Fruit fly (Drosophila melanogaster): Measurements from ENCODE around the gene CG43694.

Gene CG43694

DNA sequence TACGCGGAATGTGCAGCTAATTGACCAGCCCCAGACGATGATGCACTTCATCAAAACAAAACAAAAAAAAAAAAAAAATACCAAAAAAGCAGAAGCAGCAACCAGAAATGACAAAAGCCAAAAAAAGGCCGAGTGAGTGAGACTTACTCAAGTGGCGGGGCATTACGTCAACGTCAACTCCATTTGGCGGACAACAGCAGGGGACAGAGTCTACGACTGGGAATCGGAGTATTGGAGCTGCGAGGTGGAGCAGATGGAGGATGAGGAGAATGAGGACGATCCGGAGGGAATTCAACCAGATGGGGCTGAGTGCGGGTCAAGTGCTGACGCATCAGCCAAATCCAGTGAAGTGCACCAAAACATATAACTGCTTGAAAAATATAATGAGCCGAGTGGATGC is 24.3 kb downstream of the CG43694 start:
- no peak for TF ChIP-seq CG17801 (GFP tag; optimal IDR thresholded peaks at IDR 0.05; ENCODE audit: partially characterized antibody)

DNA sequence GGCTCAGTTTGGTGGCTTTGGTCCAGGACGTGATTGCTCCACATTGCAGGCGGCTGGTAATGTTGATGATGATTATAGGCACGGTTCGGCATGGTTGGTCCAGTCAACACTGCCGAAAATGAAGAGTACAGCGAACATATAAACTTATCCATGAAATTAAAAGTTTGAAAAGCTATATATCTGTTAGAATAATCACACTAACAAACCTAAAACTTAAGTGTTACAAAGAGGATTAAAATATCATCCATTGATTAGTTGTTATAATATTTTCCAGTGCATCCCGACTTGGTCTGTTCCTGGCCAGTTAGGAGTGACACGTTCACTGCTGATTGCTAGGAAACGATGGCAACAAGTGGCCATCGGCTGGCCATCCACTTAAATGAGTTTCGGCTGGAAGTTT is 26.1 kb downstream of the CG43694 start:
- TF ChIP-seq CG17801 (GFP tag; optimal IDR thresholded peaks at IDR 0.05; ENCODE audit: partially characterized antibody): no peak

DNA sequence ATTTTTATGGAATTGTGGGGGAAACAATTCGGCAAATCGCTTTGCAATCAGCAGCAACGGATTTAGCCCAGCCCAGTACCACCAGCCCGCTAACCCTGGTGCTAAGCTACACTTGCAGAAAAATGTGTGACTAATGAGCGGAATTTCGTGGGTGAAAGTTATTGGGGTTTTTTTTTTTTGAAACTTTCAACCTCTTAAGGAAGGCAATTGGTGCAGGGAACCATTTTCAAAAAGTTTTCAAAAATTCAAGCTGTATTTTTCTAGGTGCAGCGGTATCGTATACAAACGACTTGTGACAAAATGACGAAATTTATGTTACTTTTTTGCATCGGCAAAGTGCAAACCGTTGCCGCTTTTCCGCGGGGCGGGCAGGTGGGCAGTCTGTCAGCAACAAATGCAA is 26.9 kb downstream of the CG43694 start:
- TF ChIP-seq CG17801 (GFP tag; optimal IDR thresholded peaks at IDR 0.05; ENCODE audit: partially characterized antibody): no peak

dm6 chr3R:23396548-23397294 is 29.1 kb downstream of the CG43694 start:
- no peak for TF ChIP-seq CG17801 (GFP tag; optimal IDR thresholded peaks at IDR 0.05; ENCODE audit: partially characterized antibody)

DNA sequence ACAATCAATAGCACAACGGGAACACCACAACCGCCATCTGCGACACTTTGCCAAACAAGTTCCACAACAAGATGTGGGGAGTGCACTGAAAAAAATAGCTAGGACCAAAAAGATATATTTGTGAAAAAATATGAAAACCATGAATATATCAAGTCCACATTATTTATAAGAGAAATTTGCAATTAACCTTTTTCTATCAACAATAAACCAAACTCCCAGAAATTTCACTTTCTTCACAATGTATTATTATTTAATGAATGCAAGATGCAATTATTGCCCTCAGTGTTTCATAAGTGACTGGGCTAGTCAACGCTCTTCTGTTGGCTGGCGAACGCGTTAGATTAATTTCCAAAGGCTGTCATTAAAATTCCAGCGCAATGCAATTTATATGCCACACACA is 30.1 kb downstream of the CG43694 start:
- no peak for TF ChIP-seq CG17801 (GFP tag; optimal IDR thresholded peaks at IDR 0.05; ENCODE audit: partially characterized antibody)

dm6 chr3R:23393507-23393906 is 32.3 kb downstream of the CG43694 start:
- no peak for TF ChIP-seq CG17801 (GFP tag; optimal IDR thresholded peaks at IDR 0.05; ENCODE audit: partially characterized antibody)

DNA sequence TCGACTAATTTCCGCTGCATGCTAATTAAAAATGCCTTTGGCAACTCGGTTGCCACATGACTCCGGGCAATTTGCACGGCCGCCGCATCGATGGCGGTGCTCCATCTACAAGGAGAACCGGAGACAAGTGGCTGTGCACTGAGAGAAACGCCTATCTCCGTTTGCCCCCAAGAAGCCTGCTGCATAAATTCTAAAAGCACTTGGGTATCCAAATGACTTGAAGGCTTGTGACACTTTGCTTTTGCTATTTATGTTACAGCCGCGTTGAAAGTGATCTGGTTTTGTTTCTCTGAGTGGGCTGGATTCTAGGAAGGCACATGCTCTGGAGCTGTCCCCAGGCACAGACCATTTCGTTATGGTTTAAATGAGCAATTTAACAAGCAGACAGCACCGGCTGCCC is 33.6 kb downstream of the CG43694 start:
- no peak for TF ChIP-seq CG17801 (GFP tag; optimal IDR thresholded peaks at IDR 0.05; ENCODE audit: partially characterized antibody)

DNA sequence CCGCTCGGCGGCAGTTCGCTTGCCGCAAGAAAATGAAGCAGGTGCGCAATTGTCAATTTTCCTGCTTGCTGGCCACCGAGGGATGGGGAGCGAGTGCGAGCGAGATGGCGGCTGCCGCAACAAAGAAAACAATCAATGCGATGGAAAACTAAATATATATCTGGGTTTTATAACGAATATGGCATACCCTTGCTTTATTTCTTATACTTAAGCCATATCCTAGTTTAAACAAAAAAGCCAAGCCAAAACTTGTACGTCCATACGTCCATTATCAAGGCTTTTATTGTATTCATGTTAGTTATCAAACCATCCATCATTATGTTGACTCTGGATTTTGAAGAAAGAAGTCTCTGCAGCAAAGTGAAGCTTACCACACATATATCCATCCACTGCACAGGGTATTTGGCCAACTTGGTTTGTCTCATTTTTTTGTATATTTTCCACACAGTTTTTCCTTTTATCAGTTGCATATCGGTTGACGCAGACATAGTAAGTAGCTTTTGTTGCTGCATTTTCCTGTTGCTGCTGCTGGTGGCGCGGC is 35.0 kb downstream of the CG43694 start:
- no peak for TF ChIP-seq CG17801 (GFP tag; optimal IDR thresholded peaks at IDR 0.05; ENCODE audit: partially characterized antibody)

- TF ChIP-seq CG17801 (GFP tag; optimal IDR thresholded peaks at IDR 0.05; ENCODE audit: partially characterized antibody): no peak
These were observed 37.0 kb downstream of the CG43694 start, which contains the start of gene CG31515 for dm6 chr3R:23388798-23389197. Gene CG31515 (minus strand): TSS chr3R:23388898.

- no peak for TF ChIP-seq CG17801 (GFP tag; optimal IDR thresholded peaks at IDR 0.05; ENCODE audit: partially characterized antibody)
These were observed 38.9 kb downstream of the CG43694 start for dm6 chr3R:23386907-23387306.

dm6 chr3R:23386021-23386457 is 39.8 kb downstream of the CG43694 start:
- TF ChIP-seq CG17801 (GFP tag; optimal IDR thresholded peaks at IDR 0.05; ENCODE audit: partially characterized antibody): peak; percentile 6

DNA sequence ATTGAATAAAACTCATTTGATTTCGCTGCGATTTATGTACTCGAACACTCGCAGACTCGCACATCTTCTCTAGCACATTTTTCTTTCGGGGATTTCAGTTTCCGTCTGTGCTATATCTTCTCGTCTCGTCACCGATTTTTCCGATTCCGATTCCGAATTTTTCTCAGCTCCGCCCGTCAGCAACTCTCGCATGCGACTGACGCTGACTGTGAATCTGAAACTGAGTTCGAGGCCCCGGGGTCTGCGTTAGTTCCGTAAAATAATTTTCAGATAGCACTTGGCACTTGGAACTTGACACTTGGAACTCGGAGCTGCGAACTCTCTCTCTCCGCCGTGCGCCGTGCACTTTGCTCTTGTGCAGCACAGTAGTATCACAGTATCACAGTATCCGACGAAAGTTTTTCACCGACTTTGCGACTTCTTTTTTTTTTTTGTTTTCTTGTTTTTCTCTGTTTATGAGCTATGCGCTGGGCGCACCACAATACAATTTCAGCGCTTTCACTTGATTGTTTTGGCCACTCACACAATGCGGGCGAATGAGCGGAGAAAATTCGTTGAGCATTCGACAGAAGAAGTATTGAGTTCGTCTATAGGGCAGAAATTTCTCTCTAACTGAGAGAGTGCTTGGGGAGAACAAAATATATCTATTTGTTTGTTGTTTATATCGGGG is 41.1 kb downstream of the CG43694 start, which contains the start of gene CG4393:
CG4393 (minus strand) TSS at position 187 of the 670 bp plus-strand sequence.
- TF ChIP-seq CG17801 (GFP tag; optimal IDR thresholded peaks at IDR 0.05; ENCODE audit: partially characterized antibody): peak; percentile 49

DNA sequence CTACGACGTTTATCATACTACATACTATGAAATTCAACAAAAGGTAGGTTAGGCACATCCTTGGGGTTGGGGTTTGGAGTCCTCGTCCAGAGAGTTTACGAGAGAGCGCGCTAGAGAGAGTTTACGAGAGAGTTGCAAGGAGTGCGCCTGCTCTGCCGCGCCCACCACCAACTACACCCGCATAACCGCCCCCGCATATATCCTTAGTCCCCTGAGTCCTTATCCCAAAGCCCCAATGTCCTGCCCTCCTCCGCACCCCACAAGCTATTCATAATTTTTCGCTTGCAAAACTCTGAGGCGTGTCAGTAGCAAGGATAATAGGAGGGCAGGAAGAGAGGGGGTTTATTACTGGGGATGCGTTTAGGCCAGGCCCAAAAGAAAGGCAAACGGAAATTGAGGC is 42.1 kb downstream of the CG43694 start:
- no peak for TF ChIP-seq CG17801 (GFP tag; optimal IDR thresholded peaks at IDR 0.05; ENCODE audit: partially characterized antibody)

DNA sequence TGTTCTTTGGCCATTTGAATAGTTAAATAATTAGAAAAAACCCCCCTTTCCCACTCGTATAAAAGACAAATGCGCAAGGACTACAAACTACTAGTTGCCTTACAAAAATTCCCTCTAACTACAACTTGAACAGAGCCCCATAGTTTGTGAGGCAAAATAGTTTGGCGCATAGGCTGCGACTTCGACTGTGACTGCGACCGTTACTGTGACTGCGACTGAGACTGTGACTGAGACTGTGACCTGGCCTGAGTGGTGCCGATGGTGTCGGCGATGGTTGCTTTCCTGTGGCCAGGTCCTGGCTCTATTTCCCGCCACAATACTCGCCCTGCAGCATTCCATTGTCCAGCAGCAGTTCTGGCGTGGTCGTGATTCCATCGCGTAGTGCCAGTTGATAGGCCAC is 48.5 kb downstream of the CG43694 start:
- no peak for TF ChIP-seq CG17801 (GFP tag; optimal IDR thresholded peaks at IDR 0.05; ENCODE audit: partially characterized antibody)

Data from ovary, adult (tissue).